Worm (Caenorhabditis elegans): ENCODE results near the gene W05H9.2.

The W05H9.2 gene

DNA sequence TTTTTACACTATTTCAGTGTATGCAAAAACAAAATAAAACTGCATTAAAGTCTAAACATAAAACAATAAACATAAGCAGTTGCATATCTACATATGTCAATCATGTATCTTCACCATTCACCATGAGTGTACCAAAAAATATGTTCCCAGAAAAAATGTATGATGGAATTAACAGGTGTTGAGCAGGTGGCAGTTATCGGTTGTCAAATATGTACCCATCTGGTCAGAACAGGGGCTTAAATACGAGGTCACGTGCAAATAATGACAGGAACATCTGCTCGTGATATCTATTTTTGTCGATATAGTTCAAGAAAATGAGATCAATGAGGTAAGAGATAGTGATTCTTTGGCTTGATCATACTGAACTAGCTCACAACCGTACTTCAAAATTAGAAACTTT is 7.8 kb upstream of the W05H9.2 start:
- TF ChIP-seq dao-5 (tag; optimal IDR thresholded peaks at IDR 0.05): no peak
- TF ChIP-seq him-1 (tag; optimal IDR thresholded peaks at IDR 0.05): no peak
- no peak for TF ChIP-seq W03F9.2 (tag; optimal IDR thresholded peaks at IDR 0.05)

DNA sequence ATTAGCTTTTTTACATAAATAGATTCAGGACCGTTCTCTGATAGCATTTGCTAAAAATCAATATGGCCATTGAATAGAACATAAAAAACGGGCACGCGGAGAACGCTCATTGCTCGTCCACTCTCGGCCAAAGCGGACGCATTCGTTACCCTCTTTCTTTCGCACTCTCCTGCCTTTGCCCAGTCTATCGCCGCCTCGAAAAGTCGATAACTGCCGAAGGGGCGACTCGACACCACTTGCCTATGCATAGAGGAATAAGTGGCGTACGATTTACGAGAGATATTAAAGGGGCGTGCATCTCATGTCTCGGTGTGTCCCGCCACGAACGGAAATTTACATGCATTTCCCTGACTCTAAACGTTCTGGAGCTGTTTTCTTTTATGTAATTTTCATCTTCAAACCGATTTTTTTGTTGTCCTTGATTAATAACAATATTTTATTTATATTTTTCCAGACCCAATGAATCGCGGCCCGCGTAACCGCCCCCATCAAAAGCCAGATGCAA is 3.6 kb upstream of the W05H9.2 start, which contains the start of gene W05H9.4:
TSS of gene W05H9.4 (plus strand) at position 455 of the 505 bp plus-strand sequence.
- TF ChIP-seq him-1 (tag; optimal IDR thresholded peaks at IDR 0.05): no peak
- no peak for TF ChIP-seq W03F9.2 (tag; optimal IDR thresholded peaks at IDR 0.05)
- TF ChIP-seq dao-5 (tag; optimal IDR thresholded peaks at IDR 0.05): no peak

DNA sequence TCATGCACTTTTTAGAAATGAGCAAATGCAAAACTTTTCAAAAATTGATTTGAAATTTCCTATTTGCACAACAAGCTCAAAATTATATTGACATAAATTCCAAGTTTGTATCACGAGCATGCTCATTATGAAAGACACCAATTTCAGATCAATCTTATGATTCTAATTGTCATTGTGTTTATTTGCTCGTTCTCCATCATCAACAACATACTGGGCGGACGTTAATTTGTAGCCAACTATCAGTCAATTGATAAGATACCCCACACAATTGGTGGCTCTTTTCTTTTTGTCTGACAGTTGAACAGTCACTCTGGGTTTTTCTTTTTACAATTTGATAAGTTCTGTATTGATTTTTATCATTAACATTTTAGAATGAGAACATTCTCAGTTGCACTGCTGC is 4.9 kb downstream of the W05H9.2 start, which contains the start of gene lro-1:
TSS of gene lro-1 (plus strand) at position 372 of the 400 bp plus-strand sequence.
- TF ChIP-seq W03F9.2 (tag; optimal IDR thresholded peaks at IDR 0.05) (no peak), him-1 (tag; optimal IDR thresholded peaks at IDR 0.05) (no peak), dao-5 (tag; optimal IDR thresholded peaks at IDR 0.05) (no peak)

ce11 chrX:6273772-6274171 is 6.9 kb downstream of the W05H9.2 start:
- TF ChIP-seq W03F9.2 (tag; optimal IDR thresholded peaks at IDR 0.05) (no peak), dao-5 (tag; optimal IDR thresholded peaks at IDR 0.05) (no peak), him-1 (tag; optimal IDR thresholded peaks at IDR 0.05) (no peak)

- no peak for TF ChIP-seq W03F9.2 (tag; optimal IDR thresholded peaks at IDR 0.05)
- no peak for TF ChIP-seq him-1 (tag; optimal IDR thresholded peaks at IDR 0.05)
- TF ChIP-seq dao-5 (tag; optimal IDR thresholded peaks at IDR 0.05): no peak
Measured at ce11 chrX:6274270-6274669, 7.4 kb downstream of the W05H9.2 start.

DNA sequence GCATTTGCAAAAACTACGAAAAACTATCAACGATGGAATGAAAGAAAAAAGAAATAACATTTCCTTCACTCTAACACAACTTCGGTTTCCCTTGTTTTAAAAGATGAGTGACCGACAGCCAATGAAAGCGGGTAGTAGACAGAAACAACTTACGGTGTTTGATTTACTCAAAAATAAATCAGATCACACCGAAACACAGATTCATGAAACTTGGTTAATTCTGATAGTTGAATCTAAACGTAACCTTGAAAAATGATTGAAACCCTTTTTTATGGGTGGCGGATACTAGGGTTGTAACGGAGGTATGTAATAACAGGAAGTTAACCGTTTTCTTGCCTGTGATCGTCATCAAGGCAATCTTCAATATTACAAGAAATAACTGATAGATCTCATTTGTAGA is 8.5 kb downstream of the W05H9.2 start:
- TF ChIP-seq dao-5 (tag; optimal IDR thresholded peaks at IDR 0.05): no peak
- no peak for TF ChIP-seq W03F9.2 (tag; optimal IDR thresholded peaks at IDR 0.05)
- TF ChIP-seq him-1 (tag; optimal IDR thresholded peaks at IDR 0.05): no peak

- no peak for TF ChIP-seq dao-5 (tag; optimal IDR thresholded peaks at IDR 0.05)
- TF ChIP-seq him-1 (tag; optimal IDR thresholded peaks at IDR 0.05): no peak
- no peak for TF ChIP-seq W03F9.2 (tag; optimal IDR thresholded peaks at IDR 0.05)
Measured at ce11 chrX:6276701-6277100, 9.9 kb downstream of the W05H9.2 start.

ce11 chrX:6277252-6277651 is 10.4 kb downstream of the W05H9.2 start:
- TF ChIP-seq W03F9.2 (tag; optimal IDR thresholded peaks at IDR 0.05) (no peak), dao-5 (tag; optimal IDR thresholded peaks at IDR 0.05) (no peak), him-1 (tag; optimal IDR thresholded peaks at IDR 0.05) (no peak)

DNA sequence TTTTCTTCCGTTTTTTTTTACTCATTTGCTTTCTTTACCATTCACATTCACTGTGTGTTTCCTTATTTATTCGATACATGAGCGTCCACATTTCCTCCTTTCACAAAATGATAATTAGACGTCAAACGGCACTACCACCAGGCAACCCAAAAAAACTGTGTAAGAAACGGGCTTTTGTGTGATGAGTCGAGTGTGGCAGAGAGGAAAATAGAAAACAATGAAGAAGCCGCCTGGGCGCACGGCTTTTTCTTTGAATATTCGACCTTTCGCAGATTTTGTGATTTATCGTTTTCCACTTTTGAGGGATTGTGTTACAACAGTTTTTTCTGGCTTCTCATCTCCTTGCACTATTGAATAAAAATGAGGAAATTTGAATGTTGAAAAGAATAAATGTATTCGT is 11.5 kb downstream of the W05H9.2 start:
- TF ChIP-seq W03F9.2 (tag; optimal IDR thresholded peaks at IDR 0.05) (no peak), dao-5 (tag; optimal IDR thresholded peaks at IDR 0.05) (no peak), him-1 (tag; optimal IDR thresholded peaks at IDR 0.05) (no peak)

DNA sequence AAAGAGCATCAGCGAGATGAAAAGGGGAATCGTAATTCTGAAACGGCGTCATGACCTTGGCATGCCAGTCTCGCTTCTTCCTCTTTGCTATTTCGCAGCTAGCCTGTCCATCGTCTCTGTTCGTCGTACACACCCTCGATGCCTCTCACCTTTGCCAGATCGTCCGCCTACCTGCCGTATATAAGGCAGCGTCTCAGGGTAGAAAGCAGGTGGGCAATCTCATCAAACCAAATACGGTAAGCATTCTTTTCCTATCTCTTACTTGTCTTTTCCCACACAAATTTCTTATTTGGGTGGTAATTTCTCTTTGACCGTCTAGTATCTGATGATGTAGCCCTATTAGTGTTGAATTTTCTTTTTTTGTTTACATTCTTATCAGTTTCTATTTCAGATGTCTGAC is 12.8 kb downstream of the W05H9.2 start, which contains the start of gene col-166:
TSS of gene col-166 (plus strand) at position 392 of the 400 bp plus-strand sequence.
- no peak for TF ChIP-seq W03F9.2 (tag; optimal IDR thresholded peaks at IDR 0.05)
- no peak for TF ChIP-seq him-1 (tag; optimal IDR thresholded peaks at IDR 0.05)
- no peak for TF ChIP-seq dao-5 (tag; optimal IDR thresholded peaks at IDR 0.05)

ce11 chrX:6280998-6281397 is 14.2 kb downstream of the W05H9.2 start:
- TF ChIP-seq dao-5 (tag; optimal IDR thresholded peaks at IDR 0.05) (no peak), W03F9.2 (tag; optimal IDR thresholded peaks at IDR 0.05) (no peak), him-1 (tag; optimal IDR thresholded peaks at IDR 0.05) (no peak)

- TF ChIP-seq him-1 (tag; optimal IDR thresholded peaks at IDR 0.05) (no peak), W03F9.2 (tag; optimal IDR thresholded peaks at IDR 0.05) (peak; percentile 32)
Measured at ce11 chrX:6286154-6286553, 19.3 kb downstream of the W05H9.2 start.

ce11 chrX:6289038-6289437 is 22.2 kb downstream of the W05H9.2 start:
- no peak for TF ChIP-seq him-1 (tag; optimal IDR thresholded peaks at IDR 0.05)
- no peak for TF ChIP-seq dao-5 (tag; optimal IDR thresholded peaks at IDR 0.05)
- no peak for TF ChIP-seq W03F9.2 (tag; optimal IDR thresholded peaks at IDR 0.05)

DNA sequence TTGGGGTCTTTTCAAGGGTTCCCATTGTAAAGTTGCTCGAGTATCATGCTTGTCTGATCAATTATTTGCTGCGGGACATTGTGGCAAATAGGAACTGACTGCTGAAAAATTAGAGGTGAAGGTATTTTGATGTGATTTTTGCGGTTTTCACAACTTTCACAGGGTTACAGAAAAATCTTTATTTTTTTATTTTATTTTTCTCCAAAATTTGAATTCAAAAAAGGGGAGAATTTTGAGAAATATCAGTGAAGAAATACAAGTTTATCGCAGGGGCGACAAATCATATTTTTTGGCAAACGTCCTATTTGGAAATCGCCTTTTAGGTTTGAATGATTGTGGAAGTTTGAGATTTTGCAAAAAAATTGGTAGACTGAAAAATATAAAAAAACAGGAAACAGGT is 24.8 kb downstream of the W05H9.2 start, which contains the start of gene lev-9:
TSS of gene lev-9 (minus strand) at position 101 of the 400 bp plus-strand sequence.
- TF ChIP-seq W03F9.2 (tag; optimal IDR thresholded peaks at IDR 0.05): no peak
- no peak for TF ChIP-seq dao-5 (tag; optimal IDR thresholded peaks at IDR 0.05)
- TF ChIP-seq him-1 (tag; optimal IDR thresholded peaks at IDR 0.05): no peak

- TF ChIP-seq him-1 (tag; optimal IDR thresholded peaks at IDR 0.05): peak; percentile 51
- peak; percentile 59 for TF ChIP-seq dao-5 (tag; optimal IDR thresholded peaks at IDR 0.05)
- TF ChIP-seq W03F9.2 (tag; optimal IDR thresholded peaks at IDR 0.05): peak; percentile 45
Measured at ce11 chrX:6292143-6292542, 25.3 kb downstream of the W05H9.2 start.

Data from whole organism, L4/young adult.